Fruit fly (Drosophila melanogaster) Kc167 (cell line): ENCODE measurements around the gene CG34008.

ENCODE experiments used
- Sin3A ChIP-seq: fragments of >200 bp; optimal IDR thresholded peaks from 2 replicates; lab custom pipeline; 2018; ENCODE audit warnings: missing external identifiers
- h ChIP-seq: fragments of >200 bp; optimal IDR thresholded peaks from 3 replicates; lab custom pipeline; 2018; ENCODE audit warnings: missing external identifiers

dm6 chr3R:20626123-20626522 is 44.8 kb upstream of the CG34008 start:
- TF ChIP-seq h (lab: Kevin White, UChicago) (no peak), Sin3A (no peak)
